Worm (Caenorhabditis elegans) whole organism, early embryonic: ENCODE results near the gene C25F9.12.

Experiments
- B0310.2 ChIP-seq: sonication (generic microtip); optimal IDR thresholded peaks from 2 replicates; lab custom pipeline; 2016; ENCODE audit warnings: mild to moderate bottlenecking, missing genetic modification characterization, missing compliant biosample characterization
- F13C5.2 ChIP-seq: sonication (generic microtip); optimal IDR thresholded peaks from 2 replicates; lab custom pipeline; 2017; ENCODE audit warnings: mild to moderate bottlenecking, missing genetic modification characterization, inconsistent platforms, missing compliant biosample characterization
- aly-1 ChIP-seq: sonication (generic microtip); optimal IDR thresholded peaks from 2 replicates; lab custom pipeline; 2016; ENCODE audit warnings: missing genetic modification characterization, missing compliant biosample characterization
- ama-1 ChIP-seq: fragments of 150-350 bp; optimal IDR thresholded peaks from 2 replicates; lab custom pipeline; 2014
- ceh-13 ChIP-seq: fragments of 200-800 bp; sonication (Bioruptor generic); optimal IDR thresholded peaks from 2 replicates; lab custom pipeline; 2018; ENCODE audit warnings: mild to moderate bottlenecking, missing genetic modification characterization, missing compliant biosample characterization
- ceh-36 ChIP-seq: sonication (generic microtip); optimal IDR thresholded peaks from 2 replicates; lab custom pipeline; 2016; ENCODE audit warnings: missing genetic modification characterization, inconsistent platforms, missing compliant biosample characterization
- ets-7 ChIP-seq: sonication (generic microtip); optimal IDR thresholded peaks from 2 replicates; lab custom pipeline; 2016; ENCODE audit warnings: missing genotype, missing genetic modification characterization, missing compliant biosample characterization
- flt-1 ChIP-seq: fragments of 200-800 bp; sonication (Bioruptor generic); IDR thresholded peaks from 2 replicates; pipeline ENCODE4 v1.3.6; 2022; ENCODE audit warnings: missing genetic modification characterization, missing compliant biosample characterization
- hmbx-1 ChIP-seq: sonication (generic microtip); optimal IDR thresholded peaks from 2 replicates; lab custom pipeline; 2016; ENCODE audit warnings: mild to moderate bottlenecking, missing genetic modification characterization, missing compliant biosample characterization
- hmg-4 ChIP-seq: fragments of 200-800 bp; sonication (Bioruptor generic); optimal IDR thresholded peaks from 2 replicates; lab custom pipeline; 2018; ENCODE audit warnings: mild to moderate bottlenecking, missing genetic modification characterization, missing compliant biosample characterization
- hnd-1 ChIP-seq: sonication (generic microtip); optimal IDR thresholded peaks from 2 replicates; lab custom pipeline; 2016; ENCODE audit warnings: missing genetic modification characterization, missing compliant biosample characterization
- pes-1 ChIP-seq: fragments of 200-800 bp; sonication (Bioruptor generic); IDR thresholded peaks from 2 replicates; pipeline ENCODE4 v1.3.6; 2022; ENCODE audit warnings: missing genetic modification reagents, missing genetic modification characterization, missing compliant biosample characterization
- scrt-1 ChIP-seq: fragments of 200-800 bp; sonication (Bioruptor generic); IDR thresholded peaks from 2 replicates; pipeline ENCODE4 v1.3.6; 2022; ENCODE audit warnings: missing genetic modification characterization, missing compliant biosample characterization
- sea-1 ChIP-seq: fragments of 200-800 bp; sonication (Bioruptor generic); conservative IDR thresholded peaks from 2 replicates; pipeline ENCODE4 v1.3.6; 2022; ENCODE audit warnings: missing genetic modification characterization, missing compliant biosample characterization
- tbx-11 ChIP-seq: fragments of 200-800 bp; sonication (Bioruptor generic); IDR thresholded peaks from 2 replicates; pipeline ENCODE4 v1.3.6; 2022; ENCODE audit warnings: missing genetic modification characterization, missing compliant biosample characterization
- tbx-37 ChIP-seq: fragments of 200-800 bp; sonication (Bioruptor generic); conservative IDR thresholded peaks from 2 replicates; pipeline ENCODE4 v1.3.6; 2022; ENCODE audit warnings: missing genetic modification reagents, missing genetic modification characterization, missing compliant biosample characterization
- tra-4 ChIP-seq: sonication (generic microtip); optimal IDR thresholded peaks from 2 replicates; lab custom pipeline; 2017; ENCODE audit warnings: missing genetic modification characterization, missing compliant biosample characterization

Gene C25F9.12

ce11 chrV:19371777-19372176 lies 31.0 kb downstream of the C25F9.12 start:
- TF ChIP-seq tbx-37 (GFP tag; lab: Robert Waterston, UW) = 0 out of 2 replicates have a peak, but pooled peaks have one; percentile 6
- no peak for TF ChIP-seq B0310.2 (tag; lab: Kevin White, UChicago)
- TF ChIP-seq F13C5.2 (tag; lab: Kevin White, UChicago) = no peak

ce11 chrV:19371253-19371652 lies 31.5 kb downstream of the C25F9.12 start, which contains the start of gene Y43F8A.2:
Gene Y43F8A.2 (plus strand): TSS chrV:19371553.
- TF ChIP-seq aly-1 (tag; lab: Kevin White, UChicago) = no peak
- TF ChIP-seq sea-1 (GFP tag; lab: Robert Waterston, UW) = no peak
- no peak for TF ChIP-seq ceh-13 (GFP tag; lab: Kevin White, UChicago)
- TF ChIP-seq tra-4 = no peak
- no peak for TF ChIP-seq pes-1 (GFP tag; lab: Robert Waterston, UW)
- TF ChIP-seq hnd-1 = no peak
- TF ChIP-seq tbx-11 (GFP tag; lab: Robert Waterston, UW) = no peak
- TF ChIP-seq scrt-1 (GFP tag; lab: Robert Waterston, UW) = no peak
- TF ChIP-seq B0310.2 (tag; lab: Kevin White, UChicago) = no peak
- no peak for TF ChIP-seq F13C5.2 (tag; lab: Kevin White, UChicago)
- TF ChIP-seq hmg-4 (GFP tag; lab: Kevin White, UChicago) = no peak
- TF ChIP-seq ceh-36 (tag; lab: Kevin White, UChicago) = no peak
- TF ChIP-seq hmbx-1 (tag; lab: Kevin White, UChicago) = no peak
- TF ChIP-seq ama-1 (lab: Kevin White, UChicago) = no peak
- no peak for TF ChIP-seq ets-7 (tag; lab: Kevin White, UChicago)
- TF ChIP-seq flt-1 (GFP tag; lab: Robert Waterston, UW) = no peak
- TF ChIP-seq tbx-37 (GFP tag; lab: Robert Waterston, UW) = no peak

ce11 chrV:19370189-19370588 lies 32.6 kb downstream of the C25F9.12 start, which contains the start of gene Y43F8A.1:
Gene Y43F8A.1 (plus strand): TSS chrV:19370489.
- TF ChIP-seq tra-4 (no peak), B0310.2 (tag; lab: Kevin White, UChicago) (no peak), hmbx-1 (tag; lab: Kevin White, UChicago) (no peak)

- TF ChIP-seq pes-1 (GFP tag; lab: Robert Waterston, UW) = no peak
- no peak for TF ChIP-seq scrt-1 (GFP tag; lab: Robert Waterston, UW)
- no peak for TF ChIP-seq tbx-37 (GFP tag; lab: Robert Waterston, UW)
- TF ChIP-seq hmg-4 (GFP tag; lab: Kevin White, UChicago) = no peak
- no peak for TF ChIP-seq F13C5.2 (tag; lab: Kevin White, UChicago)
- no peak for TF ChIP-seq tra-4
- TF ChIP-seq B0310.2 (tag; lab: Kevin White, UChicago) = no peak
- no peak for TF ChIP-seq ceh-36 (tag; lab: Kevin White, UChicago)
- TF ChIP-seq ama-1 (lab: Kevin White, UChicago) = no peak
- TF ChIP-seq hnd-1 = no peak
Observed at ce11 chrV:19362568-19362967, 40.2 kb downstream of the C25F9.12 start, which contains the start of gene C14B4.2. Gene C14B4.2 (minus strand): TSS chrV:19362668.

ce11 chrV:19358039-19358438 lies 44.7 kb downstream of the C25F9.12 start:
- TF ChIP-seq ceh-36 (tag; lab: Kevin White, UChicago) (no peak), tbx-11 (GFP tag; lab: Robert Waterston, UW) (no peak)

ce11 chrV:19356717-19357116 lies 46.0 kb downstream of the C25F9.12 start:
- TF ChIP-seq ceh-13 (GFP tag; lab: Kevin White, UChicago) = no peak
- no peak for TF ChIP-seq B0310.2 (tag; lab: Kevin White, UChicago)
- TF ChIP-seq hnd-1 = no peak
- no peak for TF ChIP-seq ets-7 (tag; lab: Kevin White, UChicago)
- no peak for TF ChIP-seq tra-4
- no peak for TF ChIP-seq F13C5.2 (tag; lab: Kevin White, UChicago)
- TF ChIP-seq tbx-11 (GFP tag; lab: Robert Waterston, UW) = no peak

- no peak for TF ChIP-seq F13C5.2 (tag; lab: Kevin White, UChicago)
- TF ChIP-seq scrt-1 (GFP tag; lab: Robert Waterston, UW) = no peak
- TF ChIP-seq aly-1 (tag; lab: Kevin White, UChicago) = no peak
- no peak for TF ChIP-seq flt-1 (GFP tag; lab: Robert Waterston, UW)
- TF ChIP-seq pes-1 (GFP tag; lab: Robert Waterston, UW) = no peak
- no peak for TF ChIP-seq ceh-36 (tag; lab: Kevin White, UChicago)
- no peak for TF ChIP-seq tra-4
- TF ChIP-seq tbx-11 (GFP tag; lab: Robert Waterston, UW) = no peak
Observed at ce11 chrV:19355219-19355618, 47.5 kb downstream of the C25F9.12 start.

- TF ChIP-seq pes-1 (GFP tag; lab: Robert Waterston, UW) = no peak
Observed at ce11 chrV:19354506-19354905, 48.2 kb downstream of the C25F9.12 start.
